Worm (Caenorhabditis elegans): ENCODE data around the gene vha-8.

ce11 chrIV:6829902-6830301 is 39.0 kb downstream of the vha-8 start, which contains the start of gene H20E11.1:
- TF ChIP-seq him-1 (tag; optimal IDR thresholded peaks at IDR 0.05) (no peak), dao-5 (tag; optimal IDR thresholded peaks at IDR 0.05) (no peak), W03F9.2 (tag; optimal IDR thresholded peaks at IDR 0.05) (no peak)

All from whole organism, L4/young adult.